Comparison of ENCODE assay signal across 3 fruit fly cellular contexts in genomic region chrX:22837338-22837737, dm6.
TF ChIP-seq lines count a peak whose summit lies in the region.

No protein-coding gene starts in this region.

- no peak for TF ChIP-seq CTCF in whole organism, embryonic (GFP tag; optimal IDR thresholded peaks at IDR 0.05; lab: Kevin White, UChicago)

TF ChIP-seq in whole organism, embryonic, 481 proteins besides CTCF, POLR2A, EP300 and RAD21 (continues in another document):
- no peak for TF ChIP-seq gsb-n (tag; optimal IDR thresholded peaks at IDR 0.05; lab: Kevin White, UChicago)
- no peak for TF ChIP-seq CG18476 (GFP tag; optimal IDR thresholded peaks at IDR 0.05; lab: Kevin White, UChicago)
- TF ChIP-seq ems (GFP tag; optimal IDR thresholded peaks at IDR 0.05; lab: Kevin White, UChicago): no peak
- no peak for TF ChIP-seq phol (tag; optimal IDR thresholded peaks at IDR 0.05; lab: Kevin White, UChicago)
- peak; percentile 10 for TF ChIP-seq CG10979 (tag; optimal IDR thresholded peaks at IDR 0.05; lab: Kevin White, UChicago)
- TF ChIP-seq CG6689 (GFP tag; IDR thresholded peaks at IDR 0.05; lab: Robert Waterston, UW): peak; percentile 47; the same call in 1 of the 2 replicates
- no peak for TF ChIP-seq CG3726 (GFP tag; IDR thresholded peaks at IDR 0.05; lab: Robert Waterston, UW)
- no peak for TF ChIP-seq CG4707 (GFP tag; optimal IDR thresholded peaks at IDR 0.05; lab: Kevin White, UChicago)
- no peak for TF ChIP-seq Doc3 (GFP tag; IDR thresholded peaks at IDR 0.05; lab: Robert Waterston, UW; ENCODE audit: partially characterized antibody)
- TF ChIP-seq wdn (GFP tag; IDR thresholded peaks at IDR 0.05; lab: Robert Waterston, UW): no peak
- TF ChIP-seq Med (GFP tag; lab: Kevin White, UChicago): no peak
- no peak for TF ChIP-seq CHES-1-like (GFP tag; optimal IDR thresholded peaks at IDR 0.05; lab: Kevin White, UChicago)
- TF ChIP-seq Sox100B (GFP tag; optimal IDR thresholded peaks at IDR 0.05; lab: Kevin White, UChicago): peak; percentile 59
- no peak for TF ChIP-seq Atf3 (GFP tag; optimal IDR thresholded peaks at IDR 0.05; lab: Kevin White, UChicago)
- no peak for TF ChIP-seq CG1792 (GFP tag; optimal IDR thresholded peaks at IDR 0.05; lab: Kevin White, UChicago)
- TF ChIP-seq ssp (GFP tag; IDR thresholded peaks at IDR 0.05; lab: Robert Waterston, UW): no peak
- TF ChIP-seq Nf-YA (GFP tag; IDR thresholded peaks at IDR 0.05; lab: Robert Waterston, UW): peak; percentile 33; the same call in 1 of the 2 replicates
- no peak for TF ChIP-seq CG9609 (GFP tag; optimal IDR thresholded peaks at IDR 0.05; lab: Kevin White, UChicago)
- no peak for TF ChIP-seq Adf1 (GFP tag; IDR thresholded peaks at IDR 0.05; lab: Robert Waterston, UW)
- TF ChIP-seq Hmx (GFP tag; optimal IDR thresholded peaks at IDR 0.05; lab: Kevin White, UChicago): no peak
- TF ChIP-seq CG14667 (GFP tag; IDR thresholded peaks at IDR 0.05; lab: Robert Waterston, UW): no peak
- TF ChIP-seq Hr39 (optimal IDR thresholded peaks at IDR 0.05; lab: Kevin White, UChicago): no peak
- peak; percentile 5 for TF ChIP-seq Bdp1 (GFP tag; optimal IDR thresholded peaks at IDR 0.05; lab: Kevin White, UChicago)
- peak; percentile 26 for TF ChIP-seq CG11398 (GFP tag; optimal IDR thresholded peaks at IDR 0.05; lab: Kevin White, UChicago)
- TF ChIP-seq CG13123 (GFP tag; optimal IDR thresholded peaks at IDR 0.05; lab: Kevin White, UChicago): peak; percentile 13
- peak; percentile 69 for TF ChIP-seq CG2678 (tag; optimal IDR thresholded peaks at IDR 0.05; lab: Kevin White, UChicago)
- peak; percentile 66 for TF ChIP-seq CG15601 (tag; optimal IDR thresholded peaks at IDR 0.05; lab: Kevin White, UChicago)
- TF ChIP-seq danr (GFP tag; IDR thresholded peaks at IDR 0.05; lab: Robert Waterston, UW): no peak
- no peak for TF ChIP-seq Nf-YB (GFP tag; optimal IDR thresholded peaks at IDR 0.05; lab: Kevin White, UChicago)
- no peak for TF ChIP-seq Ets65A (GFP tag; lab: Kevin White, UChicago)
- TF ChIP-seq Sry-δ (GFP tag; optimal IDR thresholded peaks at IDR 0.05; lab: Kevin White, UChicago): no peak
- no peak for TF ChIP-seq B-H2 (GFP tag; optimal IDR thresholded peaks at IDR 0.05; lab: Kevin White, UChicago)

TF ChIP-seq in whole organism, prepupa, 60 proteins besides CTCF, POLR2A, EP300 and RAD21:
- TF ChIP-seq CG6854 (GFP tag; optimal IDR thresholded peaks at IDR 0.05; lab: Kevin White, UChicago): no peak
- TF ChIP-seq Smox (GFP tag; optimal IDR thresholded peaks at IDR 0.05; lab: Kevin White, UChicago): no peak
- peak; percentile 1 for TF ChIP-seq achi (GFP tag; optimal IDR thresholded peaks at IDR 0.05; lab: Kevin White, UChicago)
- TF ChIP-seq CG3919 (GFP tag; optimal IDR thresholded peaks at IDR 0.05; lab: Kevin White, UChicago): peak; percentile 19
- TF ChIP-seq CG7368 (GFP tag; optimal IDR thresholded peaks at IDR 0.05; lab: Kevin White, UChicago): no peak
- peak; percentile 30 for TF ChIP-seq Blimp-1 (GFP tag; optimal IDR thresholded peaks at IDR 0.05; lab: Kevin White, UChicago)
- peak; percentile 33 for TF ChIP-seq CG10631 (GFP tag; optimal IDR thresholded peaks at IDR 0.05; lab: Kevin White, UChicago)
- TF ChIP-seq dsx (GFP tag; optimal IDR thresholded peaks at IDR 0.05; lab: Kevin White, UChicago; ENCODE audit: poor library complexity, severe bottlenecking): no peak
- peak; percentile 24 for TF ChIP-seq CG10669 (GFP tag; optimal IDR thresholded peaks at IDR 0.05; lab: Kevin White, UChicago)
- TF ChIP-seq svp (GFP tag; lab: Kevin White, UChicago): peak; percentile 70
- peak; percentile 28 for TF ChIP-seq CG6792 (GFP tag; optimal IDR thresholded peaks at IDR 0.05; lab: Kevin White, UChicago)
- TF ChIP-seq CG34406 (GFP tag; optimal IDR thresholded peaks at IDR 0.05; lab: Kevin White, UChicago): no peak
- TF ChIP-seq ss (GFP tag; optimal IDR thresholded peaks at IDR 0.05; lab: Kevin White, UChicago): peak in 1 of 2 experiments; percentile 18
- peak; percentile 40 for TF ChIP-seq Eip78C (GFP tag; lab: Kevin White, UChicago)
- TF ChIP-seq CG6163 (GFP tag; IDR thresholded peaks at IDR 0.05; lab: Robert Waterston, UW): peak; percentile 56; the same call in 1 of the 3 replicates
- TF ChIP-seq fkh (GFP tag; optimal IDR thresholded peaks at IDR 0.05; lab: Kevin White, UChicago): peak; percentile 66
- TF ChIP-seq CG6808 (GFP tag; optimal IDR thresholded peaks at IDR 0.05; lab: Kevin White, UChicago): peak; percentile 1
- TF ChIP-seq Lpt (GFP tag; optimal IDR thresholded peaks at IDR 0.05; lab: Kevin White, UChicago): no peak

TF ChIP-seq in whole organism, pupa, 21 proteins besides CTCF, POLR2A, EP300 and RAD21:
- TF ChIP-seq Pif1A (GFP tag; optimal IDR thresholded peaks at IDR 0.05; lab: Kevin White, UChicago) (peak; percentile 33), gl (tag; optimal IDR thresholded peaks at IDR 0.05; lab: Kevin White, UChicago) (peak; percentile 4), CG8159 (tag; optimal IDR thresholded peaks at IDR 0.05; lab: Kevin White, UChicago) (no peak), EcR (GFP tag; optimal IDR thresholded peaks at IDR 0.05; lab: Kevin White, UChicago) (peak; percentile 9)

Comparison
In these comparisons a context has a peak if more than half of its experiments do, and no peak if none do; other contexts are left out.
1. Of the 7 proteins assayed by ChIP-seq in both whole organism, embryonic and whole organism, prepupa: peak only in whole organism, embryonic: CG16779 and Sox102F; only in whole organism, prepupa: none; in both: Blimp-1; in neither: 4.